Worm (Caenorhabditis elegans) whole organism, L4 larva: ENCODE data around the gene bath-7.

ENCODE experiments used
- aly-2 ChIP-seq: sonication (generic microtip); optimal IDR thresholded peaks from 2 replicates; lab custom pipeline; 2018; ENCODE audit warnings: missing biosample characterization, missing genetic modification characterization
- lim-7 ChIP-seq: fragments of 200-800 bp; sonication (Bioruptor generic); IDR thresholded peaks from 2 replicates; pipeline ENCODE4 v1.3.6; 2022; ENCODE audit warnings: missing genetic modification characterization, missing compliant biosample characterization
- nhr-237 ChIP-seq: sonication (generic microtip); optimal IDR thresholded peaks from 2 replicates; lab custom pipeline; 2017; ENCODE audit warnings: missing biosample characterization, missing genetic modification characterization
- nhr-25 ChIP-seq: sonication (generic microtip); optimal IDR thresholded peaks from 2 replicates; lab custom pipeline; 2017; ENCODE audit warnings: missing genetic modification characterization, mild to moderate bottlenecking, missing compliant biosample characterization, antibody characterized with exemption, moderate library complexity, borderline replicate concordance; ENCODE audit not compliant: insufficient read depth
- pha-4 ChIP-seq, 2 experiments: fragments of 150-350 bp in 1 of 2; fragments of 200-800 bp in 1 of 2; sonication (Bioruptor generic) in 1 of 2; IDR thresholded peaks in 1 of 2; optimal IDR thresholded peaks in 1 of 2; 2 replicates each; pipeline versions ENCODE4 v1.3.6 to Lab custom; 2014 to 2022; ENCODE audit warnings: missing genetic modification characterization in 2 of 2, missing genetic modification reagents in 2 of 2, missing biosample characterization in 1 of 2, missing compliant biosample characterization in 1 of 2

DNA sequence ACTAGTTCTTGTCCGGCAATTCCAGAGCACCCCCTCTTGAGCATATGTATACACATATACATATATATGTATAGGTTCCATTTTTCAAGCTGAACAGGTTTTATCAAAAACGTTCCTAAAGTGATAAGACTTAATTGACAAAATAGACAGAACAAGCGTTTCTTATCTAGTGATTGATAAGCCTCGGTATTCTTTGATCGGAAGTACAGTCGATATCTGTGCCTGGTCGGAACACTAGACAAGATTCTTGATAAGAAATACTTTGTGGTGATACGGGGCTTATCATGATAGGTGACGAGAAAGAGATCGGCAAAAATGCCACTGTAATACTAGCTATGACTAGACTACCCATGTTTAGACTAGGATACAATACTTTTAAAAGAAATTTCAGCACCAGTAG is 28.2 kb upstream of the bath-7 start:
- TF ChIP-seq aly-2 (tag; lab: Kevin White, UChicago), result no peak
- no peak for TF ChIP-seq lim-7 (GFP tag; lab: Robert Waterston, UW)
- TF ChIP-seq nhr-25 (tag; lab: Kevin White, UChicago), result no peak
- no peak for TF ChIP-seq nhr-237 (tag; lab: Kevin White, UChicago)
- no peak for TF ChIP-seq pha-4 (GFP tag; IDR thresholded peaks at IDR 0.05; lab: Robert Waterston, UW)
- no peak for TF ChIP-seq pha-4 (tag; optimal IDR thresholded peaks at IDR 0.05; lab: Kevin White, UChicago)
